Worm (Caenorhabditis elegans) whole organism, L1 larva: ENCODE results near the gene Y17D7C.2.

ENCODE experiments used
- aly-2 ChIP-seq: fragments of 150-350 bp; optimal IDR thresholded peaks from 2 replicates; lab custom pipeline; 2014; ENCODE audit warnings: missing biosample characterization, missing genetic modification characterization
- ama-1 ChIP-seq: fragments of 150-350 bp; optimal IDR thresholded peaks from 2 replicates; lab custom pipeline; 2014
- blmp-1 ChIP-seq: fragments of 150-350 bp; optimal IDR thresholded peaks from 2 replicates; lab custom pipeline; 2014; ENCODE audit warnings: missing biosample characterization, missing genetic modification characterization
- ces-1 ChIP-seq: fragments of 150-350 bp; optimal IDR thresholded peaks from 2 replicates; lab custom pipeline; 2014; ENCODE audit warnings: missing biosample characterization, missing genetic modification reagents, missing genetic modification characterization
- egl-27 ChIP-seq, 2 experiments: fragments of 150-350 bp in 1 of 2; sonication (generic microtip); optimal IDR thresholded peaks; 3 replicates each; lab custom pipeline; 2017 to 2018; ENCODE audit warnings: missing biosample characterization in 2 of 2, missing genetic modification characterization in 2 of 2, missing genetic modification reagents in 2 of 2
- hpl-2 ChIP-seq: fragments of 150-350 bp; optimal IDR thresholded peaks from 2 replicates; lab custom pipeline; 2014; ENCODE audit warnings: missing biosample characterization, missing genetic modification reagents, missing genetic modification characterization
- jun-1 ChIP-seq: fragments of 150-350 bp; optimal IDR thresholded peaks from 2 replicates; lab custom pipeline; 2014; ENCODE audit warnings: missing biosample characterization, missing genetic modification reagents, missing genetic modification characterization
- nhr-11 ChIP-seq: fragments of 150-350 bp; optimal IDR thresholded peaks from 2 replicates; lab custom pipeline; 2014; ENCODE audit warnings: missing biosample characterization, missing genetic modification characterization
- nhr-237 ChIP-seq: fragments of 150-350 bp; optimal IDR thresholded peaks from 2 replicates; lab custom pipeline; 2014; ENCODE audit warnings: missing biosample characterization, missing genetic modification characterization
- pqm-1 ChIP-seq: sonication (generic microtip); optimal IDR thresholded peaks from 3 replicates; lab custom pipeline; 2017; ENCODE audit warnings: missing biosample characterization, missing genetic modification characterization
- rnt-1 ChIP-seq: sonication (generic microtip); optimal IDR thresholded peaks from 2 replicates; lab custom pipeline; 2016; ENCODE audit warnings: mild to moderate bottlenecking, missing genetic modification characterization, moderate library complexity, missing compliant biosample characterization
- tlp-1 ChIP-seq: fragments of 150-350 bp; optimal IDR thresholded peaks from 2 replicates; lab custom pipeline; 2014; ENCODE audit warnings: missing biosample characterization, missing genetic modification characterization
- unc-62 ChIP-seq: fragments of 150-350 bp; optimal IDR thresholded peaks from 2 replicates; lab custom pipeline; 2014; ENCODE audit warnings: missing biosample characterization, missing genetic modification reagents, missing genetic modification characterization

DNA sequence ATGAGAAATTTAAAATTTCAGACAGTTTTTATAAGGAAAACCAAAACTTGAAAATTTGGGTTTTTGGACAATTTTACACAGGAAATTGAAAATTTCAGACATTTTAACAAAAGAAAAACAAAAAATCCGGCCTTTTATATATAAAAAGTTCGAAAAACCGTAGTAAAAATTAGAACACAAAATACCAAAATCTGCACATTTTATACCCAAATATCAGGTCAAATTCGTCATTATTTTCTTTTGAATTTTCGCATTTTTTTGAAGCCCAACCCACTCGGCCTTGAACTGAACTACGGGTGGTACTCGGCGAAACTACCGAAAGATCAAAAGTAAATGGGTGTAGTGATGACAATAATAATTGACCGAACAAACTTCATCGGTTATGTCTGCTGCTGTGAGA lies 52.6 kb downstream of the Y17D7C.2 start:
- TF ChIP-seq ces-1 (GFP tag; lab: Kevin White, UChicago) (no peak), rnt-1 (no peak), jun-1 (tag; lab: Kevin White, UChicago) (no peak), blmp-1 (tag; lab: Kevin White, UChicago) (no peak), unc-62 (GFP tag; lab: Kevin White, UChicago) (no peak), tlp-1 (tag; lab: Kevin White, UChicago) (no peak), nhr-237 (tag; lab: Kevin White, UChicago) (no peak), egl-27 (tag; optimal IDR thresholded peaks at IDR 0.05; lab: Kevin White, UChicago) (no peak), hpl-2 (GFP tag; lab: Kevin White, UChicago) (no peak), aly-2 (tag; lab: Kevin White, UChicago) (no peak), nhr-11 (tag; lab: Kevin White, UChicago) (no peak), ama-1 (no peak), pqm-1 (no peak)
